Worm (Caenorhabditis elegans): ENCODE data around the gene K02A6.1.

- TF ChIP-seq mdl-1 (tag; optimal IDR thresholded peaks at IDR 0.05) (no peak), ama-1 (optimal IDR thresholded peaks at IDR 0.05) (no peak), unc-39 (tag; optimal IDR thresholded peaks at IDR 0.05) (no peak), unc-62 (GFP tag; optimal IDR thresholded peaks at IDR 0.05) (no peak), ztf-11 (tag; optimal IDR thresholded peaks at IDR 0.05) (no peak), tbx-2 (tag; optimal IDR thresholded peaks at IDR 0.05) (no peak), pqm-1 (tag; optimal IDR thresholded peaks at IDR 0.05) (no peak), zag-1 (tag; optimal IDR thresholded peaks at IDR 0.05) (no peak)
These were observed 14.0 kb downstream of the K02A6.1 start for ce11 chrX:8233554-8233953.

Measured in whole organism, L3 larva.